Fruit fly (Drosophila melanogaster): Measurements from ENCODE around the gene Sfp26Ad.

dm6 chr2L:5945651-5946547 is 2.8 kb upstream of the Sfp26Ad start:
- TF ChIP-seq CG8478 (optimal IDR thresholded peaks at IDR 0.05), result no peak
- no peak for TF ChIP-seq EcR (GFP tag; optimal IDR thresholded peaks at IDR 0.05)

Data from whole organism.